Worm (Caenorhabditis elegans) whole organism, L1 larva: Measurements from ENCODE around the gene F16B3.2.

ENCODE experiments used
- aha-1 ChIP-seq: fragments of 150-350 bp; optimal IDR thresholded peaks from 2 replicates; lab custom pipeline; 2014; ENCODE audit warnings: missing biosample characterization, missing genetic modification characterization
- aly-2 ChIP-seq: fragments of 150-350 bp; optimal IDR thresholded peaks from 2 replicates; lab custom pipeline; 2014; ENCODE audit warnings: missing biosample characterization, missing genetic modification characterization
- fos-1 ChIP-seq: fragments of 150-350 bp; optimal IDR thresholded peaks from 2 replicates; lab custom pipeline; 2014; ENCODE audit warnings: missing biosample characterization, missing genetic modification characterization
- nhr-20 ChIP-seq: sonication (generic microtip); optimal IDR thresholded peaks from 2 replicates; lab custom pipeline; 2016; ENCODE audit warnings: mild to moderate bottlenecking, missing genetic modification characterization, missing compliant biosample characterization
- sptf-1 ChIP-seq: fragments of 150-350 bp; optimal IDR thresholded peaks from 2 replicates; lab custom pipeline; 2014; ENCODE audit warnings: missing biosample characterization, missing genetic modification characterization
- unc-86 ChIP-seq: sonication (generic microtip); optimal IDR thresholded peaks from 2 replicates; lab custom pipeline; 2016; ENCODE audit warnings: missing genetic modification characterization, missing compliant biosample characterization

ce11 chrV:1364346-1364745 is 49.4 kb downstream of the F16B3.2 start:
- TF ChIP-seq aha-1: no peak
- no peak for TF ChIP-seq unc-86 (tag; lab: Kevin White, UChicago)
- TF ChIP-seq aly-2: no peak
- no peak for TF ChIP-seq sptf-1 (tag; lab: Kevin White, UChicago)
- no peak for TF ChIP-seq nhr-20 (tag; lab: Kevin White, UChicago)
- TF ChIP-seq fos-1 (tag; lab: Kevin White, UChicago): no peak
